Fruit fly (Drosophila melanogaster): ENCODE data around the gene mRpS18A.
A peak's percentile ranks its signal among the peaks of the same experiment; 100 is the strongest.

The mRpS18A gene

DNA sequence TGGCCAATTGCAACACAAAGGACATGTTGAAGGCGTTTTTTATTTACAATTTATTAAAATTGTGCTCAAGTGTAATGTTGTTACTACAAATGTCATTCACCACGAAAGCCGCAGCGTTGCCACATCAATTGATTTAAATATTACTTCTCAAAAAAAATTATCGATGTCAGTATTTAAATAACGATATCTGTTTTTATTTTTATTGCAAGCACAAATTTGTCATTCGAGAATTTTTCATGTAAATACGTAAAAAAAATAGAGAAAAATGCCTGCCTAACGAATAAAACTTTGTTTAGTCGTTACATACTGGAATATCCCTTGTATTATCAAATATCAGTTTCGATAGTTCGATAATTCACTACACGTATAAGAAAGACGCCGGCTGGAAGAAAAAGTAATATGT is at the start of gene mRpS18A, which contains the start of gene CG31460 (continued):
- TF ChIP-seq CG9932 (GFP tag; IDR thresholded peaks at IDR 0.05), result peak; percentile 26; the same call in 1 of the 2 replicates
- no peak for TF ChIP-seq oc (tag; optimal IDR thresholded peaks at IDR 0.05)

DNA sequence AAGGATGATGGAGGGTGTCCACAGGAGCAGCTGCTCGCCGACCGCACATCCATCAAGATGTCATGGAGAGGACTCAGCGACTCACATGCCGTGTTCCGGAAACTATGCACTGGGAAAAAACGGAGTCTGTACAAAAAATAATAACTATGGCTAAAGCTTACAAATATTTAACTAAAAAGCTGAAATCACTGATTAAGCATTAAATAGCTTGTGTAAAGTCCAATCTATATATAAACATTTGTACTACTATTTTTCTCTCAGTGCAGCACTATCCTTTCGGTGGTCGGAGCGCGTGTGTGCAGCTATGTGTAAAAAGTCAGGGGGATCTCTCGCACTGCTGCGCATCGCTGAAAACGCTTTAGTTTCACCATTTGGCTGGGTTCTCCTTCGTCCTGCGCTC is 33.8 kb upstream of the mRpS18A start:
- no peak for TF ChIP-seq btn (GFP tag; optimal IDR thresholded peaks at IDR 0.05)
- TF ChIP-seq gem (tag; optimal IDR thresholded peaks at IDR 0.05), result peak; percentile 20
- TF ChIP-seq CG6854 (GFP tag; optimal IDR thresholded peaks at IDR 0.05), result no peak
- peak; percentile 83 for TF ChIP-seq Ets65A (GFP tag)
- peak; percentile 17 for TF ChIP-seq CG2120 (GFP tag; optimal IDR thresholded peaks at IDR 0.05)
- TF ChIP-seq CG18619 (GFP tag; optimal IDR thresholded peaks at IDR 0.05), result no peak
- TF ChIP-seq schlank (tag; optimal IDR thresholded peaks at IDR 0.05), result no peak
- TF ChIP-seq sens (GFP tag), result peak; percentile 32
- no peak for TF ChIP-seq Jarid2 (GFP tag; optimal IDR thresholded peaks at IDR 0.05)
- no peak for TF ChIP-seq Meics (GFP tag; optimal IDR thresholded peaks at IDR 0.05)
- peak; percentile 25 for TF ChIP-seq CG18599 (GFP tag; optimal IDR thresholded peaks at IDR 0.05)
- TF ChIP-seq sisA (GFP tag; IDR thresholded peaks at IDR 0.05), result peak; percentile 7; the same call in 1 of the 2 replicates
- TF ChIP-seq CG11504 (tag; optimal IDR thresholded peaks at IDR 0.05), result peak; percentile 7
- TF ChIP-seq CG7839 (tag; optimal IDR thresholded peaks at IDR 0.05), result peak; percentile 16
- no peak for TF ChIP-seq Dek (tag; optimal IDR thresholded peaks at IDR 0.05)
- TF ChIP-seq Oli (tag; optimal IDR thresholded peaks at IDR 0.05), result no peak
- peak; percentile 36; the same call in 1 of the 3 replicates for TF ChIP-seq row (GFP tag; IDR thresholded peaks at IDR 0.05)
- no peak for TF ChIP-seq CG6689 (GFP tag; IDR thresholded peaks at IDR 0.05)
- no peak for TF ChIP-seq nom (GFP tag; optimal IDR thresholded peaks at IDR 0.05)
- 0 out of 3 replicates have a peak, but pooled peaks have one; percentile 27 for TF ChIP-seq dysf (GFP tag; IDR thresholded peaks at IDR 0.05)
- no peak for TF ChIP-seq pan (optimal IDR thresholded peaks at IDR 0.05)
- no peak for TF ChIP-seq pan (GFP tag; optimal IDR thresholded peaks at IDR 0.05 in 1 of 2, IDR thresholded peaks at IDR 0.05 in 1 of 2)
- no peak for TF ChIP-seq Tbp (GFP tag; optimal IDR thresholded peaks at IDR 0.05)
- no peak for TF ChIP-seq CG18476 (GFP tag; optimal IDR thresholded peaks at IDR 0.05)
- peak; percentile 5 for TF ChIP-seq dmrt99B (tag; optimal IDR thresholded peaks at IDR 0.05)
- no peak for TF ChIP-seq CG7556 (GFP tag; optimal IDR thresholded peaks at IDR 0.05)
- TF ChIP-seq CG4404 (GFP tag; IDR thresholded peaks at IDR 0.05), result 0 out of 2 replicates have a peak, but pooled peaks have one; percentile 11
- peak; percentile 8 for TF ChIP-seq CG2678 (tag; optimal IDR thresholded peaks at IDR 0.05)
- peak; percentile 33 for TF ChIP-seq lab (GFP tag; optimal IDR thresholded peaks at IDR 0.05)
- TF ChIP-seq CG16779 (GFP tag; IDR thresholded peaks at IDR 0.05), result no peak
- TF ChIP-seq prd (optimal IDR thresholded peaks at IDR 0.05), result no peak
- TF ChIP-seq prd (GFP tag; IDR thresholded peaks at IDR 0.05), result peak; percentile 47; the same call in 1 of the 3 replicates
- peak; percentile 65 for TF ChIP-seq Med (GFP tag)
- peak; percentile 50; the same call in 1 of the 2 replicates for TF ChIP-seq Ptx1 (GFP tag; IDR thresholded peaks at IDR 0.05)
- no peak for TF ChIP-seq CG3995 (GFP tag; optimal IDR thresholded peaks at IDR 0.05)
- no peak for TF ChIP-seq gcm (GFP tag; optimal IDR thresholded peaks at IDR 0.05)
- no peak for TF ChIP-seq croc (GFP tag; conservative IDR thresholded peaks at IDR 0.05)

- TF ChIP-seq CG6683 (GFP tag; optimal IDR thresholded peaks at IDR 0.05) (no peak), Ets65A (GFP tag) (peak; percentile 46), Hr39 (optimal IDR thresholded peaks at IDR 0.05) (peak; percentile 51)
Measured at dm6 chr3R:8587859-8588258, 25.5 kb upstream of the mRpS18A start.

Data from whole organism, embryonic.